Fruit fly (Drosophila melanogaster) whole organism, embryonic: Measurements from ENCODE around the gene CG44094.
A peak's percentile ranks its signal among the peaks of the same experiment; 100 is the strongest.

Source experiments
- Antp ChIP-seq: fragments of 200-800 bp; sonication (Bioruptor generic); optimal IDR thresholded peaks from 3 replicates; lab custom pipeline; 2016; ENCODE audit warnings: missing biosample characterization, missing genetic modification characterization
- CG10366 ChIP-seq: fragments of 200-800 bp; sonication (Bioruptor generic); IDR thresholded peaks from 2 replicates; pipeline ENCODE4 v1.3.6; 2022; ENCODE audit warnings: missing biosample characterization, missing genetic modification characterization
- CG10565 ChIP-seq: fragments of 200-800 bp; sonication (Bioruptor generic); optimal IDR thresholded peaks from 3 replicates; lab custom pipeline; 2016; ENCODE audit warnings: missing biosample characterization, mild to moderate bottlenecking, missing genetic modification characterization
- CG10979 ChIP-seq: fragments of 200-800 bp; sonication (Bioruptor generic); optimal IDR thresholded peaks from 2 replicates; lab custom pipeline; 2018; ENCODE audit warnings: missing biosample characterization, mild to moderate bottlenecking, missing genetic modification characterization, moderate library complexity
- CG14441 ChIP-seq: fragments of 200-800 bp; sonication (Bioruptor generic); IDR thresholded peaks from 2 replicates; pipeline ENCODE4 v1.3.6; 2022; ENCODE audit warnings: missing biosample characterization, missing genetic modification characterization
- CG15269 ChIP-seq: fragments of 200-800 bp; sonication (Bioruptor generic); optimal IDR thresholded peaks from 2 replicates; lab custom pipeline; 2018; ENCODE audit warnings: missing biosample characterization, mild to moderate bottlenecking, missing genetic modification characterization, moderate library complexity
- CG17359 ChIP-seq: fragments of 200-800 bp; sonication (Bioruptor generic); optimal IDR thresholded peaks from 3 replicates; lab custom pipeline; 2018; ENCODE audit warnings: missing biosample characterization, mild to moderate bottlenecking, missing genetic modification characterization, moderate library complexity
- CG17385 ChIP-seq: fragments of 200-800 bp; sonication (Bioruptor generic); optimal IDR thresholded peaks from 3 replicates; lab custom pipeline; 2018; ENCODE audit warnings: missing biosample characterization, mild to moderate bottlenecking, missing genetic modification characterization
- CG18011 ChIP-seq: fragments of 200-800 bp; sonication (Bioruptor generic); optimal IDR thresholded peaks from 2 replicates; lab custom pipeline; 2017; ENCODE audit warnings: missing biosample characterization, missing genetic modification characterization, mild to moderate bottlenecking, moderate library complexity, missing genotype
- CG1832 ChIP-seq: fragments of 200-800 bp; sonication (Bioruptor generic); optimal IDR thresholded peaks from 2 replicates; lab custom pipeline; 2017; ENCODE audit warnings: missing biosample characterization, mild to moderate bottlenecking, missing genetic modification characterization, inconsistent platforms
- CG2202 ChIP-seq: fragments of 200-800 bp; sonication (Bioruptor generic); optimal IDR thresholded peaks from 2 replicates; lab custom pipeline; 2018; ENCODE audit warnings: missing biosample characterization, mild to moderate bottlenecking, missing genetic modification characterization
- CG30020 ChIP-seq: fragments of 200-800 bp; optimal IDR thresholded peaks from 2 replicates; lab custom pipeline; 2019; ENCODE audit warnings: missing biosample characterization, mild to moderate bottlenecking, missing genetic modification characterization, moderate library complexity
- CG32767 ChIP-seq: fragments of 200-800 bp; sonication (Bioruptor generic); IDR thresholded peaks from 2 replicates; pipeline ENCODE4 v1.3.6; 2022; ENCODE audit warnings: missing biosample characterization, missing genetic modification characterization
- CG5245 ChIP-seq: fragments of 200-800 bp; sonication (Bioruptor generic); optimal IDR thresholded peaks from 3 replicates; lab custom pipeline; 2016; ENCODE audit warnings: missing biosample characterization, missing genetic modification characterization
- CG9215 ChIP-seq: fragments of 200-800 bp; sonication (Bioruptor generic); IDR thresholded peaks from 2 replicates; pipeline ENCODE4 v1.3.6; 2022; ENCODE audit warnings: missing biosample characterization, missing genetic modification characterization
- Camta ChIP-seq: fragments of 200-800 bp; sonication (Bioruptor generic); optimal IDR thresholded peaks from 2 replicates; lab custom pipeline; 2016; ENCODE audit warnings: missing biosample characterization, missing genetic modification characterization
- Dad ChIP-seq: fragments of 200-800 bp; sonication (Bioruptor generic); optimal IDR thresholded peaks from 3 replicates; lab custom pipeline; 2016; ENCODE audit warnings: missing biosample characterization, missing genetic modification characterization
- Dref ChIP-seq: fragments of 200-800 bp; sonication (Bioruptor generic); IDR thresholded peaks from 2 replicates; pipeline ENCODE4 v1.3.6; 2022; ENCODE audit warnings: missing biosample characterization, missing genetic modification characterization
- Elba2 ChIP-seq: fragments of 200-800 bp; sonication (Bioruptor generic); optimal IDR thresholded peaks from 3 replicates; lab custom pipeline; 2016; ENCODE audit warnings: missing biosample characterization, missing genetic modification characterization
- Ets97D ChIP-seq: fragments of 200-800 bp; sonication (Bioruptor generic); optimal IDR thresholded peaks from 3 replicates; lab custom pipeline; 2016; ENCODE audit warnings: missing biosample characterization, missing genetic modification characterization
- Fer1 ChIP-seq: fragments of 200-800 bp; sonication (Bioruptor generic); optimal IDR thresholded peaks from 2 replicates; lab custom pipeline; 2017; ENCODE audit warnings: missing biosample characterization, mild to moderate bottlenecking, missing genetic modification characterization
- Fer3 ChIP-seq: fragments of 200-800 bp; sonication (Bioruptor generic); optimal IDR thresholded peaks from 2 replicates; lab custom pipeline; 2018; ENCODE audit warnings: missing biosample characterization, mild to moderate bottlenecking, missing genetic modification characterization, moderate library complexity
- Gsc ChIP-seq: fragments of 200-800 bp; sonication (Bioruptor generic); IDR thresholded peaks from 2 replicates; pipeline ENCODE4 v1.3.6; 2022; ENCODE audit warnings: missing biosample characterization, missing genetic modification characterization
- HHEX ChIP-seq: fragments of 200-800 bp; sonication (Bioruptor generic); optimal IDR thresholded peaks from 3 replicates; lab custom pipeline; 2017; ENCODE audit warnings: missing biosample characterization, mild to moderate bottlenecking, missing genetic modification characterization, missing genetic modification reagents
- Hand ChIP-seq: fragments of 200-800 bp; sonication (Bioruptor generic); optimal IDR thresholded peaks from 2 replicates; lab custom pipeline; 2017; ENCODE audit warnings: mild to moderate bottlenecking, missing biosample characterization, missing genetic modification reagents, missing genetic modification characterization
- Hey ChIP-seq: fragments of 200-800 bp; sonication (Bioruptor generic); optimal IDR thresholded peaks from 3 replicates; lab custom pipeline; 2018; ENCODE audit warnings: missing biosample characterization, mild to moderate bottlenecking, missing genetic modification characterization
- Lpt ChIP-seq: fragments of >200 bp; optimal IDR thresholded peaks from 2 replicates; lab custom pipeline; 2018; ENCODE audit warnings: missing biosample characterization, missing genetic modification characterization
- Neu2 ChIP-seq: fragments of 200-800 bp; sonication (Bioruptor generic); optimal IDR thresholded peaks from 3 replicates; lab custom pipeline; 2016; ENCODE audit warnings: missing biosample characterization, missing genetic modification characterization, borderline replicate concordance
- Nf-YA ChIP-seq: fragments of 200-800 bp; sonication (Bioruptor generic); IDR thresholded peaks from 2 replicates; pipeline ENCODE4 v1.3.6; 2022; ENCODE audit warnings: missing biosample characterization, missing genetic modification characterization
- NfI ChIP-seq: fragments of 200-800 bp; sonication (Bioruptor generic); optimal IDR thresholded peaks from 3 replicates; lab custom pipeline; 2018; ENCODE audit warnings: missing biosample characterization, mild to moderate bottlenecking, missing genetic modification characterization, moderate library complexity
- Oaz ChIP-seq: fragments of 200-800 bp; sonication (Bioruptor generic); IDR thresholded peaks from 2 replicates; pipeline ENCODE4 v1.3.6; 2022; ENCODE audit warnings: missing biosample characterization, missing genetic modification characterization
- Oli ChIP-seq: fragments of 200-800 bp; sonication (Bioruptor generic); optimal IDR thresholded peaks from 2 replicates; lab custom pipeline; 2018; ENCODE audit warnings: missing biosample characterization, mild to moderate bottlenecking, missing genetic modification characterization, moderate library complexity
- Ravus ChIP-seq: fragments of 200-800 bp; sonication (Bioruptor generic); IDR thresholded peaks from 2 replicates; pipeline ENCODE4 v1.3.6; 2022; ENCODE audit warnings: missing biosample characterization, missing genetic modification characterization
- aop ChIP-seq: fragments of 200-800 bp; sonication (Bioruptor generic); IDR thresholded peaks from 2 replicates; pipeline ENCODE4 v1.3.6; 2022; ENCODE audit warnings: missing biosample characterization, missing genetic modification characterization
- bab2 ChIP-seq: fragments of 200-800 bp; sonication (Bioruptor generic); optimal IDR thresholded peaks from 2 replicates; lab custom pipeline; 2016; ENCODE audit warnings: missing biosample characterization, missing genetic modification characterization
- bbx ChIP-seq: fragments of 200-800 bp; sonication (Bioruptor generic); IDR thresholded peaks from 2 replicates; pipeline ENCODE4 v1.3.6; 2022; ENCODE audit warnings: missing biosample characterization, missing genetic modification characterization; ENCODE audit not compliant: partially characterized antibody
- bsh ChIP-seq, 2 experiments: fragments of 200-800 bp; sonication (Bioruptor generic); optimal IDR thresholded peaks; 2 replicates each; lab custom pipeline; 2017 to 2018; ENCODE audit warnings: mild to moderate bottlenecking in 2 of 2, missing biosample characterization in 2 of 2, missing genetic modification characterization in 2 of 2, moderate library complexity in 1 of 2
- chif ChIP-seq, 2 experiments: fragments of 200-800 bp; sonication (Bioruptor generic); optimal IDR thresholded peaks; 3 replicates each; lab custom pipeline; 2016; ENCODE audit warnings: missing biosample characterization in 2 of 2, missing genetic modification characterization in 2 of 2
- danr ChIP-seq: fragments of 200-800 bp; sonication (Bioruptor generic); IDR thresholded peaks from 2 replicates; pipeline ENCODE4 v1.3.6; 2022; ENCODE audit warnings: missing biosample characterization, missing genetic modification characterization
- ems ChIP-seq: fragments of 200-800 bp; sonication (Bioruptor generic); optimal IDR thresholded peaks from 3 replicates; lab custom pipeline; 2016; ENCODE audit warnings: missing biosample characterization, missing genetic modification characterization
- fd3F ChIP-seq: fragments of 200-800 bp; sonication (Bioruptor generic); optimal IDR thresholded peaks from 2 replicates; lab custom pipeline; 2018; ENCODE audit warnings: missing biosample characterization, mild to moderate bottlenecking, missing genetic modification characterization, moderate library complexity
- ham ChIP-seq: fragments of 200-800 bp; sonication (Bioruptor generic); IDR thresholded peaks from 2 replicates; pipeline ENCODE4 v1.3.6; 2022; ENCODE audit warnings: missing biosample characterization, missing genetic modification characterization
- jigr1 ChIP-seq: fragments of 200-800 bp; sonication (Bioruptor generic); IDR thresholded peaks from 3 replicates; pipeline ENCODE4 v1.3.6; 2022; ENCODE audit warnings: missing biosample characterization, missing genetic modification characterization
- nmo ChIP-seq: fragments of 200-800 bp; sonication (Bioruptor generic); optimal IDR thresholded peaks from 2 replicates; lab custom pipeline; 2018; ENCODE audit warnings: missing biosample characterization, mild to moderate bottlenecking, missing genetic modification characterization, moderate library complexity
- oc ChIP-seq: fragments of 200-800 bp; sonication (Bioruptor generic); optimal IDR thresholded peaks from 2 replicates; lab custom pipeline; 2018; ENCODE audit warnings: missing biosample characterization, mild to moderate bottlenecking, missing genetic modification characterization, moderate library complexity
- phol ChIP-seq: fragments of 200-800 bp; sonication (Bioruptor generic); optimal IDR thresholded peaks from 3 replicates; lab custom pipeline; 2018; ENCODE audit warnings: missing biosample characterization, mild to moderate bottlenecking, missing genetic modification characterization, moderate library complexity
- pum ChIP-seq: fragments of 200-800 bp; sonication (Bioruptor generic); optimal IDR thresholded peaks from 2 replicates; lab custom pipeline; 2016; ENCODE audit warnings: missing biosample characterization, missing genetic modification characterization
- shn ChIP-seq: fragments of 200-800 bp; sonication (Bioruptor generic); optimal IDR thresholded peaks from 3 replicates; lab custom pipeline; 2016; ENCODE audit warnings: missing biosample characterization, missing genetic modification characterization
- tgo ChIP-seq: fragments of 200-800 bp; sonication (Bioruptor generic); IDR thresholded peaks from 3 replicates; pipeline ENCODE4 v1.3.6; 2022; ENCODE audit warnings: missing biosample characterization, missing genetic modification characterization
- ttk ChIP-seq: fragments of 200-800 bp; sonication (Bioruptor generic); IDR thresholded peaks from 2 replicates; pipeline ENCODE4 v2.1.2; 2022; ENCODE audit warnings: missing biosample characterization, missing genetic modification characterization

Gene CG44094

DNA sequence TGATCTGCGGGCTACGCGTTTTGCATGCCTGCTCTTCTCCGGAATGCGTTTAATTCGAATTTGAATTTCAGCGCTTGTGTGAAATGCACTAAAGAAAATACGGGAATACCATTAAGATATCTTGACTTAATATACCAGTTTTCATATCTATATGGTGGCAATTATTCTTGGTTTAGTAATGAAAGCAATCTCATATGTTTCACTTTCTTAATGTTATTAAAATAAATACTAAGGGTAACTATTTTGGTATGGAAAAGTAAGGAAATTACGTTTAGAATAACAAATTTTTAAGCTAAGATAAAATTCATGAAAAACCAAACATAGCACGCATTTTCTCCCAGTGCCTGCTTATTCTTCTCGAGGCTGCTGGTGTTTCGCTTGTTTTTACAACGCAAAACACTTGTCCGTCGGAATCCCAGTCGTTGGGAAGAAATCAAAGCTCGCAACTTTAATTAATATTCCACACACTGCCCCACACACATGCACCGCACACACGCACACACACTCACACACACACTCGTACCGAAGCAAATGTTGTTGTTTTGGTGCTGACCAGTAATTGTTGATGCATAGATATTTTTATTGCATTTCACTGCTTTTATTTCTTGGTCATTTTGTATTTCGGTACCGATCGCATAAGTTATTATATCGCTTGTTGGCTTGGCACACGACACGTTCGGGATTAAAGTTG, 1.5 kb upstream of the CG44094 start (continued):
- no peak for TF ChIP-seq Lpt (GFP tag; lab: Kevin White, UChicago)
- no peak for TF ChIP-seq Antp (GFP tag; lab: Kevin White, UChicago)
- TF ChIP-seq CG10565 (GFP tag; lab: Kevin White, UChicago) = no peak
- TF ChIP-seq ham = no peak
- peak; percentile 29 for TF ChIP-seq CG15269
- no peak for TF ChIP-seq Neu2 (GFP tag; lab: Kevin White, UChicago)
- TF ChIP-seq Camta = no peak
- TF ChIP-seq CG18011 (GFP tag; lab: Kevin White, UChicago) = no peak
- no peak for TF ChIP-seq Oaz (GFP tag; lab: Robert Waterston, UW)
- no peak for TF ChIP-seq Elba2
- no peak for TF ChIP-seq Dad (GFP tag; lab: Kevin White, UChicago)
- no peak for TF ChIP-seq Dref (GFP tag; lab: Robert Waterston, UW)
- no peak for TF ChIP-seq CG5245 (GFP tag; lab: Kevin White, UChicago)
- TF ChIP-seq Ets97D (GFP tag; lab: Kevin White, UChicago) = no peak
- no peak for TF ChIP-seq shn (GFP tag; lab: Kevin White, UChicago)
- TF ChIP-seq CG32767 (GFP tag; lab: Robert Waterston, UW) = no peak
- no peak for TF ChIP-seq ems (GFP tag; lab: Kevin White, UChicago)
- TF ChIP-seq Hey (tag; lab: Kevin White, UChicago) = no peak
- TF ChIP-seq Gsc (GFP tag; lab: Robert Waterston, UW) = no peak
- peak; percentile 29; the same call in 1 of the 2 replicates for TF ChIP-seq CG14441 (GFP tag; lab: Robert Waterston, UW)
- TF ChIP-seq HHEX (GFP tag; lab: Kevin White, UChicago) = no peak
- TF ChIP-seq Fer1 (GFP tag; lab: Kevin White, UChicago) = no peak
- no peak for TF ChIP-seq oc (tag; lab: Kevin White, UChicago)
- TF ChIP-seq NfI (GFP tag; lab: Kevin White, UChicago) = no peak
- 0 out of 3 replicates have a peak, but pooled peaks have one; percentile 42 for TF ChIP-seq jigr1 (GFP tag; lab: Robert Waterston, UW)
- TF ChIP-seq bsh (GFP tag; optimal IDR thresholded peaks at IDR 0.05; lab: Kevin White, UChicago) = peak in 1 of 2 experiments; percentile 30
- no peak for TF ChIP-seq CG10366
- no peak for TF ChIP-seq CG1832 (GFP tag; lab: Kevin White, UChicago)
- TF ChIP-seq aop (GFP tag; lab: Robert Waterston, UW) = no peak
- no peak for TF ChIP-seq danr
- peak; percentile 51 for TF ChIP-seq Oli
- TF ChIP-seq ttk (GFP tag; lab: Robert Waterston, UW) = no peak
- no peak for TF ChIP-seq CG2202
- no peak for TF ChIP-seq Nf-YA
- TF ChIP-seq bab2 (GFP tag; lab: Kevin White, UChicago) = no peak
- 0 out of 3 replicates have a peak, but pooled peaks have one; percentile 17 for TF ChIP-seq tgo (GFP tag; lab: Robert Waterston, UW)
- TF ChIP-seq bbx = no peak
- peak; percentile 41 for TF ChIP-seq CG17359 (tag; lab: Kevin White, UChicago)
- TF ChIP-seq Fer3 (tag; lab: Kevin White, UChicago) = no peak
- no peak for TF ChIP-seq Hand (GFP tag; lab: Kevin White, UChicago)
- no peak for TF ChIP-seq chif (GFP tag; optimal IDR thresholded peaks at IDR 0.05; lab: Kevin White, UChicago)
- TF ChIP-seq Ravus (GFP tag; lab: Robert Waterston, UW) = no peak
- TF ChIP-seq phol (tag; lab: Kevin White, UChicago) = peak; percentile 51
- TF ChIP-seq CG17385 = peak; percentile 23
- TF ChIP-seq nmo (GFP tag; lab: Kevin White, UChicago) = peak; percentile 46
- TF ChIP-seq CG9215 (GFP tag; lab: Robert Waterston, UW) = no peak
- no peak for TF ChIP-seq fd3F (GFP tag; lab: Kevin White, UChicago)
- peak; percentile 14 for TF ChIP-seq CG10979 (tag; lab: Kevin White, UChicago)
- no peak for TF ChIP-seq pum (GFP tag; lab: Kevin White, UChicago)
- no peak for TF ChIP-seq CG30020
